Fruit fly (Drosophila melanogaster): ENCODE data around the gene mtSSB.

The mtSSB gene

dm6 chr3R:16186791-16187681, 18.0 kb downstream of the mtSSB start, which contains the start of gene sra (continued):
- TF ChIP-seq ci (GFP tag; IDR thresholded peaks at IDR 0.05) (peak; percentile 72; the same call in 2 of the 3 replicates), trh (GFP tag; optimal IDR thresholded peaks at IDR 0.05) (no peak), wor (GFP tag; IDR thresholded peaks at IDR 0.05) (no peak), CG14050 (GFP tag; IDR thresholded peaks at IDR 0.05) (no peak), Hand (GFP tag; optimal IDR thresholded peaks at IDR 0.05) (no peak), CG11695 (GFP tag; IDR thresholded peaks at IDR 0.05) (no peak), CG1647 (GFP tag; optimal IDR thresholded peaks at IDR 0.05) (peak; percentile 35), inv (GFP tag; IDR thresholded peaks at IDR 0.05; ENCODE audit: partially characterized antibody) (peak; percentile 92), Pdp1 (GFP tag; optimal IDR thresholded peaks at IDR 0.05) (peak in 1 of 2 experiments; percentile 16), pum (GFP tag; optimal IDR thresholded peaks at IDR 0.05) (no peak), bcd (GFP tag; optimal IDR thresholded peaks at IDR 0.05) (peak; percentile 1), CG7372 (GFP tag; IDR thresholded peaks at IDR 0.05) (no peak), sd (tag; optimal IDR thresholded peaks at IDR 0.05) (peak; percentile 55), eyg (GFP tag; optimal IDR thresholded peaks at IDR 0.05) (no peak), prd (optimal IDR thresholded peaks at IDR 0.05) (no peak), prd (GFP tag; IDR thresholded peaks at IDR 0.05) (no peak; the same call in 2 of the 3 replicates), CG3838 (GFP tag; optimal IDR thresholded peaks at IDR 0.05) (no peak), Gsc (GFP tag; IDR thresholded peaks at IDR 0.05) (no peak), CG7928 (GFP tag; optimal IDR thresholded peaks at IDR 0.05) (no peak), CG6791 (GFP tag; IDR thresholded peaks at IDR 0.05; ENCODE audit: partially characterized antibody) (peak; percentile 99), CG12155 (GFP tag; optimal IDR thresholded peaks at IDR 0.05) (no peak), bsh (GFP tag; optimal IDR thresholded peaks at IDR 0.05) (no peak), CG1233 (GFP tag; optimal IDR thresholded peaks at IDR 0.05) (peak; percentile 17), phol (tag; optimal IDR thresholded peaks at IDR 0.05) (peak; percentile 41), ato (GFP tag; IDR thresholded peaks at IDR 0.05; ENCODE audit: partially characterized antibody) (peak; percentile 95), Dll (GFP tag; IDR thresholded peaks at IDR 0.05; ENCODE audit: partially characterized antibody) (peak; percentile 94), CG14667 (GFP tag; IDR thresholded peaks at IDR 0.05) (no peak), Atf-2 (GFP tag; optimal IDR thresholded peaks at IDR 0.05) (no peak), CG17361 (GFP tag; IDR thresholded peaks at IDR 0.05) (no peak), CG11456 (GFP tag; IDR thresholded peaks at IDR 0.05) (peak; percentile 64; the same call in 2 of the 3 replicates), lbe (GFP tag; optimal IDR thresholded peaks at IDR 0.05) (no peak), CG8089 (GFP tag; optimal IDR thresholded peaks at IDR 0.05) (no peak), br (optimal IDR thresholded peaks at IDR 0.05) (no peak), luna (GFP tag; optimal IDR thresholded peaks at IDR 0.05) (no peak), CG14710 (tag; optimal IDR thresholded peaks at IDR 0.05) (peak; percentile 56), CG4404 (GFP tag; IDR thresholded peaks at IDR 0.05) (no peak), chn (GFP tag; optimal IDR thresholded peaks at IDR 0.05) (peak; percentile 2), Dfd (GFP tag; optimal IDR thresholded peaks at IDR 0.05) (no peak), seq (GFP tag; IDR thresholded peaks at IDR 0.05) (0 out of 2 replicates have a peak, but pooled peaks have one; percentile 16), B-H1 (GFP tag; IDR thresholded peaks at IDR 0.05) (no peak), CG3995 (GFP tag; optimal IDR thresholded peaks at IDR 0.05) (no peak), CG31365 (tag; optimal IDR thresholded peaks at IDR 0.05) (peak; percentile 38), pan (optimal IDR thresholded peaks at IDR 0.05) (no peak), pan (GFP tag; optimal IDR thresholded peaks at IDR 0.05 in 1 of 2, IDR thresholded peaks at IDR 0.05 in 1 of 2) (no peak), H2.0 (GFP tag; IDR thresholded peaks at IDR 0.05) (no peak), CG6683 (GFP tag; optimal IDR thresholded peaks at IDR 0.05) (no peak), disco-r (GFP tag; optimal IDR thresholded peaks at IDR 0.05) (no peak), CG4617 (GFP tag; optimal IDR thresholded peaks at IDR 0.05; ENCODE audit: borderline replicate concordance) (peak; percentile 59), hth (optimal IDR thresholded peaks at IDR 0.05) (no peak), ara (GFP tag; IDR thresholded peaks at IDR 0.05) (no peak)

All from whole organism, embryonic.